Worm (Caenorhabditis elegans): ENCODE measurements around the gene F35D11.3.

ce11 chrII:4579920-4580474 is 28.2 kb upstream of the F35D11.3 start:
- TF ChIP-seq syd-9 (tag; optimal IDR thresholded peaks at IDR 0.05) (no peak), tbx-7 (tag; optimal IDR thresholded peaks at IDR 0.05) (no peak), pha-4 (tag; optimal IDR thresholded peaks at IDR 0.05) (no peak), hlh-6 (tag; optimal IDR thresholded peaks at IDR 0.05) (no peak), nhr-11 (tag; optimal IDR thresholded peaks at IDR 0.05) (no peak), fkh-10 (GFP tag; optimal IDR thresholded peaks at IDR 0.05) (no peak), madf-2 (tag; optimal IDR thresholded peaks at IDR 0.05) (no peak), ceh-19 (GFP tag; optimal IDR thresholded peaks at IDR 0.05) (no peak), dve-1 (tag; optimal IDR thresholded peaks at IDR 0.05) (no peak), ama-1 (optimal IDR thresholded peaks at IDR 0.05) (no peak), unc-86 (tag; optimal IDR thresholded peaks at IDR 0.05) (no peak), hlh-30 (tag; optimal IDR thresholded peaks at IDR 0.05; ENCODE audit: insufficient read depth) (no peak), F13H6.1 (tag; optimal IDR thresholded peaks at IDR 0.05) (no peak), ceh-34 (tag; optimal IDR thresholded peaks at IDR 0.05) (no peak)

Measured in whole organism, late embryonic.